Fruit fly (Drosophila melanogaster): ENCODE measurements around the gene PIG-F.

- TF ChIP-seq Myc (optimal IDR thresholded peaks at IDR 0.05) (no peak), brk (GFP tag; optimal IDR thresholded peaks at IDR 0.05) (no peak)
These were observed 23.3 kb downstream of the PIG-F start, which contains the start of gene wnd for dm6 chr3L:19635478-19635996.
